Fruit fly (Drosophila melanogaster) whole organism, prepupa: ENCODE results near the gene Marcal1.

ENCODE experiments used
- Blimp-1 ChIP-seq: fragments of 200-800 bp; sonication (Bioruptor generic); optimal IDR thresholded peaks from 3 replicates; lab custom pipeline; 2017; ENCODE audit warnings: missing biosample characterization, missing genetic modification characterization, mild to moderate bottlenecking, moderate library complexity, missing genetic modification reagents
- CG10631 ChIP-seq: fragments of 200-800 bp; sonication (Bioruptor generic); optimal IDR thresholded peaks from 2 replicates; lab custom pipeline; 2016; ENCODE audit warnings: missing biosample characterization, missing genetic modification characterization
- CG10669 ChIP-seq: fragments of 200-800 bp; sonication (Bioruptor generic); optimal IDR thresholded peaks from 3 replicates; lab custom pipeline; 2018; ENCODE audit warnings: missing biosample characterization, mild to moderate bottlenecking, missing genetic modification characterization, moderate library complexity
- CG11294 ChIP-seq: fragments of 200-800 bp; sonication (Bioruptor generic); IDR thresholded peaks from 2 replicates; pipeline ENCODE4 v1.3.6; 2022; ENCODE audit warnings: missing biosample characterization, missing genetic modification characterization
- CG11762 ChIP-seq: fragments of 200-800 bp; sonication (Bioruptor generic); optimal IDR thresholded peaks from 3 replicates; lab custom pipeline; 2016; ENCODE audit warnings: missing biosample characterization, missing genetic modification characterization; ENCODE audit not compliant: insufficient read depth
- CG11902 ChIP-seq: fragments of 200-800 bp; sonication (Bioruptor generic); optimal IDR thresholded peaks from 3 replicates; lab custom pipeline; 2016; ENCODE audit warnings: missing biosample characterization, missing genetic modification characterization
- CG15336 ChIP-seq: fragments of 200-800 bp; sonication (Bioruptor generic); IDR thresholded peaks from 2 replicates; pipeline ENCODE4 v1.3.6; 2022; ENCODE audit warnings: missing biosample characterization, missing genetic modification characterization
- CG1621 ChIP-seq: fragments of 200-800 bp; sonication (Bioruptor generic); optimal IDR thresholded peaks from 3 replicates; lab custom pipeline; 2018; ENCODE audit warnings: missing biosample characterization, mild to moderate bottlenecking, missing genetic modification characterization
- CG31627 ChIP-seq: fragments of 200-800 bp; sonication (Bioruptor generic); optimal IDR thresholded peaks from 3 replicates; lab custom pipeline; 2016; ENCODE audit warnings: missing biosample characterization, missing genetic modification characterization
- CG32006 ChIP-seq: fragments of 200-800 bp; sonication (Bioruptor generic); optimal IDR thresholded peaks from 3 replicates; lab custom pipeline; 2017; ENCODE audit warnings: missing biosample characterization, mild to moderate bottlenecking, missing genetic modification characterization
- CG34406 ChIP-seq: fragments of 200-800 bp; sonication (Bioruptor generic); optimal IDR thresholded peaks from 3 replicates; lab custom pipeline; 2016; ENCODE audit warnings: missing biosample characterization, missing genetic modification characterization
- CG3919 ChIP-seq: fragments of 200-800 bp; sonication (Bioruptor generic); optimal IDR thresholded peaks from 3 replicates; lab custom pipeline; 2016; ENCODE audit warnings: missing biosample characterization, missing genetic modification characterization
- CG4318 ChIP-seq: fragments of 200-800 bp; sonication (Bioruptor generic); optimal IDR thresholded peaks from 3 replicates; lab custom pipeline; 2017; ENCODE audit warnings: missing biosample characterization, mild to moderate bottlenecking, missing genetic modification characterization
- CG6276 ChIP-seq: fragments of 200-800 bp; sonication (Bioruptor generic); optimal IDR thresholded peaks from 2 replicates; lab custom pipeline; 2017; ENCODE audit warnings: missing biosample characterization, mild to moderate bottlenecking, missing genetic modification characterization
- CG6792 ChIP-seq: fragments of 200-800 bp; sonication (Bioruptor generic); optimal IDR thresholded peaks from 3 replicates; lab custom pipeline; 2016; ENCODE audit warnings: missing biosample characterization, missing genetic modification characterization
- CG6808 ChIP-seq: fragments of 200-800 bp; sonication (Bioruptor generic); optimal IDR thresholded peaks from 3 replicates; lab custom pipeline; 2017; ENCODE audit warnings: missing biosample characterization, missing genetic modification characterization, mild to moderate bottlenecking, moderate library complexity, missing genetic modification reagents
- CG6854 ChIP-seq: fragments of 200-800 bp; sonication (Bioruptor generic); optimal IDR thresholded peaks from 2 replicates; lab custom pipeline; 2017; ENCODE audit warnings: missing biosample characterization, mild to moderate bottlenecking, missing genetic modification characterization
- CG7368 ChIP-seq: fragments of 200-800 bp; sonication (Bioruptor generic); optimal IDR thresholded peaks from 3 replicates; lab custom pipeline; 2016; ENCODE audit warnings: missing biosample characterization, missing genetic modification characterization
- CG8119 ChIP-seq: fragments of 200-800 bp; sonication (Bioruptor generic); IDR thresholded peaks from 3 replicates; pipeline ENCODE4 v1.3.6; 2022; ENCODE audit warnings: missing biosample characterization, missing genetic modification characterization
- CG8319 ChIP-seq: fragments of 200-800 bp; sonication (Bioruptor generic); optimal IDR thresholded peaks from 3 replicates; lab custom pipeline; 2016; ENCODE audit warnings: missing biosample characterization, missing genetic modification characterization
- CG8632 ChIP-seq: fragments of 200-800 bp; sonication (Bioruptor generic); optimal IDR thresholded peaks from 3 replicates; lab custom pipeline; 2016; ENCODE audit warnings: missing biosample characterization, missing genetic modification characterization
- CG9139 ChIP-seq: fragments of 200-800 bp; sonication (Bioruptor generic); optimal IDR thresholded peaks from 3 replicates; lab custom pipeline; 2017; ENCODE audit warnings: missing biosample characterization, mild to moderate bottlenecking, missing genetic modification characterization
- Eip75B ChIP-seq: fragments of 200-800 bp; sonication (Bioruptor generic); optimal IDR thresholded peaks from 3 replicates; lab custom pipeline; 2016; ENCODE audit warnings: missing biosample characterization, missing genetic modification characterization
- Eip78C ChIP-seq: fragments of 200-800 bp; sonication (Bioruptor generic); peaks from one replicate; lab custom pipeline; 2016; ENCODE audit warnings: missing biosample characterization, missing genetic modification characterization
- Gug ChIP-seq: fragments of 200-800 bp; sonication (Bioruptor generic); IDR thresholded peaks from 2 replicates; pipeline ENCODE4 v1.3.6; 2022; ENCODE audit warnings: missing biosample characterization, missing genetic modification characterization
- Hr38 ChIP-seq: sonication (Bioruptor generic); optimal IDR thresholded peaks from 2 replicates; lab custom pipeline; 2016; ENCODE audit warnings: missing biosample characterization, missing genetic modification characterization
- Hr4 ChIP-seq: fragments of 200-800 bp; sonication (Bioruptor generic); optimal IDR thresholded peaks from 3 replicates; lab custom pipeline; 2016; ENCODE audit warnings: missing biosample characterization, missing genetic modification characterization
- OdsH ChIP-seq: fragments of 200-800 bp; sonication (Bioruptor generic); optimal IDR thresholded peaks from 3 replicates; lab custom pipeline; 2016; ENCODE audit warnings: missing biosample characterization, missing genetic modification characterization
- Smox ChIP-seq: fragments of 200-800 bp; sonication (Bioruptor generic); optimal IDR thresholded peaks from 3 replicates; lab custom pipeline; 2016; ENCODE audit warnings: missing biosample characterization, missing genetic modification characterization
- Sox102F ChIP-seq: fragments of 200-800 bp; sonication (Bioruptor generic); optimal IDR thresholded peaks from 2 replicates; lab custom pipeline; 2016; ENCODE audit warnings: missing biosample characterization, mild to moderate bottlenecking, missing genetic modification characterization
- Sox15 ChIP-seq: fragments of 200-800 bp; sonication (Bioruptor generic); optimal IDR thresholded peaks from 3 replicates; lab custom pipeline; 2016; ENCODE audit warnings: missing biosample characterization, missing genetic modification characterization
- acj6 ChIP-seq: fragments of 200-800 bp; sonication (Bioruptor generic); optimal IDR thresholded peaks from 3 replicates; lab custom pipeline; 2016; ENCODE audit warnings: missing biosample characterization, missing genetic modification characterization
- cyc ChIP-seq: fragments of 200-800 bp; sonication (Bioruptor generic); optimal IDR thresholded peaks from 3 replicates; lab custom pipeline; 2016; ENCODE audit warnings: missing biosample characterization, missing genetic modification characterization
- dac ChIP-seq: fragments of 200-800 bp; sonication (Bioruptor generic); optimal IDR thresholded peaks from 2 replicates; lab custom pipeline; 2017; ENCODE audit warnings: missing biosample characterization, mild to moderate bottlenecking, missing genetic modification characterization
- dsx ChIP-seq: fragments of 200-800 bp; optimal IDR thresholded peaks from 3 replicates; lab custom pipeline; 2019; ENCODE audit warnings: missing biosample characterization, mild to moderate bottlenecking, missing genetic modification characterization, moderate library complexity; ENCODE audit not compliant: poor library complexity, severe bottlenecking
- eg ChIP-seq: fragments of 200-800 bp; sonication (Bioruptor generic); IDR thresholded peaks from 3 replicates; pipeline ENCODE4 v1.3.6; 2022; ENCODE audit warnings: missing biosample characterization, missing genetic modification characterization
- esn ChIP-seq: fragments of 200-800 bp; sonication (Bioruptor generic); optimal IDR thresholded peaks from 2 replicates; lab custom pipeline; 2016; ENCODE audit warnings: missing biosample characterization, mild to moderate bottlenecking, missing genetic modification characterization, moderate library complexity
- fd59A ChIP-seq: fragments of 200-800 bp; sonication (Bioruptor generic); optimal IDR thresholded peaks from 2 replicates; lab custom pipeline; 2017; ENCODE audit warnings: missing biosample characterization, mild to moderate bottlenecking, missing genetic modification characterization, missing genetic modification reagents
- fd85E ChIP-seq: fragments of 200-800 bp; sonication (Bioruptor generic); optimal IDR thresholded peaks from 3 replicates; lab custom pipeline; 2016; ENCODE audit warnings: missing biosample characterization, missing genetic modification characterization
- fkh ChIP-seq: fragments of 200-800 bp; sonication (Bioruptor generic); optimal IDR thresholded peaks from 3 replicates; lab custom pipeline; 2017; ENCODE audit warnings: missing biosample characterization, mild to moderate bottlenecking, missing genetic modification characterization, moderate library complexity
- lz ChIP-seq: fragments of 200-800 bp; sonication (Bioruptor generic); optimal IDR thresholded peaks from 3 replicates; lab custom pipeline; 2016; ENCODE audit warnings: missing biosample characterization, missing genetic modification characterization
- pdm3 ChIP-seq: fragments of 200-800 bp; sonication (Bioruptor generic); optimal IDR thresholded peaks from 3 replicates; lab custom pipeline; 2016; ENCODE audit warnings: missing biosample characterization, missing genetic modification characterization
- salr ChIP-seq, 2 experiments: fragments of 200-800 bp; sonication (Bioruptor generic); optimal IDR thresholded peaks; 3 replicates each; lab custom pipeline; 2016 to 2018; ENCODE audit warnings: missing biosample characterization in 2 of 2, missing genetic modification characterization in 2 of 2, mild to moderate bottlenecking in 1 of 2
- spab ChIP-seq: fragments of 200-800 bp; sonication (Bioruptor generic); optimal IDR thresholded peaks from 2 replicates; lab custom pipeline; 2017; ENCODE audit warnings: missing biosample characterization, mild to moderate bottlenecking, missing genetic modification characterization, missing genetic modification reagents
- svp ChIP-seq: fragments of 200-800 bp; sonication (Bioruptor generic); peaks from one replicate; lab custom pipeline; 2016; ENCODE audit warnings: missing biosample characterization, missing genetic modification characterization
- vri ChIP-seq: fragments of 200-800 bp; sonication (Bioruptor generic); optimal IDR thresholded peaks from 3 replicates; lab custom pipeline; 2016; ENCODE audit warnings: missing biosample characterization, mild to moderate bottlenecking, missing genetic modification characterization

Marcal1 gene

DNA sequence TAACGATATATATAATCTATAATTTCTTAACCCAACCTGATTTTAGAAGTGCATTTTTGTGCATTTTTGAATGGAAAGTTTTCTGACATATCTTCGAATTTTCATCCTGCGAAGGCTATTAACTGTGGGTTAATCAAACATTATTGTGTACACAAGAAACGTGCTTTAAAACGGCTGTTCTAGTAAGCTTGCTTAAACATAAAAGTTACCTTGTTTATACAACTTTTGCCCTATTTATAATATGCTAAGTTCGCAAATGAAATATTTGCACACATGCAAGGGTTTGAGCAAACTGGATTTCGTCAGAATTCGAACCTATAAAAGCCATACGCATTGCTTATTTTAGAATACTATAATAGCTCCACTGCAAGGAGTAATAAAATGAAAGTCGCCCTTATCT lies 18.2 kb upstream of the Marcal1 start, which contains the start of gene Sgs1:
Gene Sgs1 (plus strand): TSS at position 350 of the 400 bp plus-strand sequence.
- TF ChIP-seq fd59A (GFP tag; lab: Kevin White, UChicago) (no peak), CG6808 (no peak), vri (GFP tag; lab: Kevin White, UChicago) (peak; percentile 8)
- TF ChIP-seq, all 60 proteins: peak for 1

DNA sequence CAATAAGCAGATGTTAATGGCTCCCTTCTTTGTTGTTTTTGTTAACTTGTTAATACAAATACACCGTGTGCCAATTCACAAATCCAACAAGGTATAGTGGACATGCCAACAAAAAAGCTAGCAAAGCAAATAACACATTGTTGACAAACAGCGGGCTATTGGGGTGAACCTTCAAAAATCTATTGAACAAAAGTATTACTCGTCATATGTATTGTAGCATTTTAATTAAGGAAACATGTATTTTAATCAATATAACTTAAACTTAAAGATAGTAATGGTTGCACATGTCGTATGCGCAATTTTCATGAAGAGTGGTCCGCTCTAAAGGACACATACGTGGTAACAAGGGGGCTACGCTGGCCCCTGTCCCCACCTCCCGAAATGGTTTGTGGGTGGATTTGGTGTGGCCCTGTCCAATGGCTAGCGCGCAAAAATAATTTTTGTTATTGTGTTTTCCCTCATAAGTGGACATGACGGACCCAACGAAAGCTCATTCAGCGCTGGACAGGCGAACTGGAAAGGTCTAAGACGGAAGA lies 13.0 kb upstream of the Marcal1 start, which contains the start of gene synr:
Gene synr (plus strand): TSS at position 486 of the 536 bp plus-strand sequence.
- TF ChIP-seq CG10631 (no peak), Blimp-1 (GFP tag; lab: Kevin White, UChicago) (no peak), CG8319 (GFP tag; lab: Kevin White, UChicago) (no peak), CG31627 (GFP tag; lab: Kevin White, UChicago) (no peak), acj6 (GFP tag; lab: Kevin White, UChicago) (no peak), Sox102F (GFP tag; lab: Kevin White, UChicago) (no peak), svp (no peak), Hr38 (GFP tag; lab: Kevin White, UChicago) (no peak), CG6854 (GFP tag; lab: Kevin White, UChicago) (no peak), salr (GFP tag; optimal IDR thresholded peaks at IDR 0.05; lab: Kevin White, UChicago) (no peak)

DNA sequence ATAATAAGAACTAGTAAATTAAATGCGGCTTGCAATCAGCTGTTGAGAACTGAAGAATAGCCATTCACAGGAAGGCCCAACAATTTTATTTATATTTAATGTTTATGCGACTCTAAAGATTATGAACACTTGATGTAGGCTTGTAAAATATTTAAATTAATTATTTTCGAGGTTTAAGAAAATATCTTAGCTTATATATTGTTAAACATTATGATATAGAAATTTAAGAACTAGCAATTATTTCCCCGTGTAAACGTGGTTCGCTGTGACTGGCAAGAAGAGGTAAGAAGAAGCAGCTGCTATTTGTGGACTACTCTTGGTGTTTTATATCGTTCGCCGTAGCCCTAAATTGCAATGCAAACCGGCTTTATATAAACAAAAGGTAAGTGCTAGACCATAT lies 10.0 kb upstream of the Marcal1 start, which contains the start of the genes mRpL24 and betaggt-I:
Gene mRpL24 (minus strand): TSS at position 62 of the 400 bp plus-strand sequence.
Gene betaggt-I (plus strand): TSS at position 280 of the 400 bp plus-strand sequence.
- TF ChIP-seq vri (GFP tag; lab: Kevin White, UChicago), result peak; percentile 89
- peak; percentile 95 for TF ChIP-seq CG31627 (GFP tag; lab: Kevin White, UChicago)
- peak; percentile 28 for TF ChIP-seq fd85E (GFP tag; lab: Kevin White, UChicago)
- TF ChIP-seq CG4318, result peak; percentile 94
- TF ChIP-seq dsx (GFP tag; lab: Kevin White, UChicago), result peak; percentile 97
- peak; percentile 93 for TF ChIP-seq dac (GFP tag; lab: Kevin White, UChicago)
- TF ChIP-seq Hr38 (GFP tag; lab: Kevin White, UChicago), result no peak
- peak; percentile 98 for TF ChIP-seq Gug
- peak; percentile 92 for TF ChIP-seq CG6276
- TF ChIP-seq esn (GFP tag; lab: Kevin White, UChicago), result peak; percentile 98
- peak; percentile 96 for TF ChIP-seq CG6792
- peak; percentile 95 for TF ChIP-seq Hr4 (GFP tag; lab: Kevin White, UChicago)
- TF ChIP-seq CG3919 (GFP tag; lab: Kevin White, UChicago), result peak; percentile 97
- peak; percentile 96 for TF ChIP-seq Sox15 (GFP tag; lab: Kevin White, UChicago)
- TF ChIP-seq CG9139, result peak; percentile 93
- peak; percentile 97 for TF ChIP-seq pdm3 (GFP tag; lab: Kevin White, UChicago)
- TF ChIP-seq CG15336, result peak; percentile 97
- peak; percentile 89 for TF ChIP-seq CG11762
- TF ChIP-seq CG8119 (GFP tag; lab: Robert Waterston, UW), result peak; percentile 95
- peak; percentile 95 for TF ChIP-seq cyc (GFP tag; lab: Kevin White, UChicago)
- TF ChIP-seq Sox102F (GFP tag; lab: Kevin White, UChicago), result peak; percentile 92
- peak; percentile 97 for TF ChIP-seq CG34406 (GFP tag; lab: Kevin White, UChicago)
- TF ChIP-seq svp, result peak; percentile 96
- TF ChIP-seq spab (GFP tag; lab: Kevin White, UChicago), result peak; percentile 92
- TF ChIP-seq salr (GFP tag; optimal IDR thresholded peaks at IDR 0.05; lab: Kevin White, UChicago), result peak in 1 of 2 experiments; percentile 94
- TF ChIP-seq lz (GFP tag; lab: Kevin White, UChicago), result peak; percentile 97
- TF ChIP-seq CG11294 (GFP tag; lab: Robert Waterston, UW), result peak; percentile 96
- peak; percentile 91 for TF ChIP-seq CG1621 (tag; lab: Kevin White, UChicago)
- TF ChIP-seq CG32006 (GFP tag; lab: Kevin White, UChicago), result peak; percentile 97
- TF ChIP-seq eg (GFP tag; lab: Robert Waterston, UW), result peak; percentile 99
- peak; percentile 98 for TF ChIP-seq CG10631
- TF ChIP-seq Smox (GFP tag; lab: Kevin White, UChicago), result peak; percentile 95
- peak; percentile 90 for TF ChIP-seq CG7368 (GFP tag; lab: Kevin White, UChicago)
- TF ChIP-seq fkh (GFP tag; lab: Kevin White, UChicago), result peak; percentile 87
- TF ChIP-seq Eip78C (GFP tag; lab: Kevin White, UChicago), result peak; percentile 99
- TF ChIP-seq CG6854 (GFP tag; lab: Kevin White, UChicago), result peak; percentile 85
- TF ChIP-seq Eip75B, result peak; percentile 94
- peak; percentile 96 for TF ChIP-seq CG8632
- TF ChIP-seq CG10669 (GFP tag; lab: Kevin White, UChicago), result peak; percentile 96
- peak; percentile 92 for TF ChIP-seq CG11902 (GFP tag; lab: Kevin White, UChicago)
- peak; percentile 98 for TF ChIP-seq OdsH (GFP tag; lab: Kevin White, UChicago)
